Fruit fly (Drosophila melanogaster): Measurements from ENCODE around the gene CG2930.

The CG2930 gene

dm6 chrX:3868456-3869023 is at the start of gene CG2930 (continued):
- TF ChIP-seq Ssrp (tag; optimal IDR thresholded peaks at IDR 0.05) (peak; percentile 81), chm (GFP tag; IDR thresholded peaks at IDR 0.05) (peak; percentile 94), Sox100B (GFP tag; optimal IDR thresholded peaks at IDR 0.05) (peak; percentile 76), Fer3 (tag; optimal IDR thresholded peaks at IDR 0.05) (peak; percentile 72), Ptx1 (GFP tag; IDR thresholded peaks at IDR 0.05) (peak; percentile 91), p53 (GFP tag; optimal IDR thresholded peaks at IDR 0.05) (peak; percentile 48), tap (tag; optimal IDR thresholded peaks at IDR 0.05) (peak; percentile 72), br (optimal IDR thresholded peaks at IDR 0.05) (no peak), yki (optimal IDR thresholded peaks at IDR 0.05) (no peak), CG4328 (GFP tag; optimal IDR thresholded peaks at IDR 0.05) (no peak), psq (GFP tag; optimal IDR thresholded peaks at IDR 0.05) (peak; percentile 58), wdn (GFP tag; IDR thresholded peaks at IDR 0.05) (peak; percentile 41; the same call in 1 of the 2 replicates), CG7745 (tag; optimal IDR thresholded peaks at IDR 0.05) (no peak), eyg (GFP tag; optimal IDR thresholded peaks at IDR 0.05) (peak; percentile 47), ac (GFP tag; optimal IDR thresholded peaks at IDR 0.05) (peak; percentile 45), Bteb2 (GFP tag; optimal IDR thresholded peaks at IDR 0.05) (peak; percentile 32), Mes4 (GFP tag; optimal IDR thresholded peaks at IDR 0.05) (peak; percentile 82), crp (GFP tag; optimal IDR thresholded peaks at IDR 0.05) (peak in 1 of 2 experiments; percentile 38), nmo (GFP tag; optimal IDR thresholded peaks at IDR 0.05) (peak; percentile 86), aop (GFP tag; IDR thresholded peaks at IDR 0.05) (peak; percentile 80), Optix (GFP tag; IDR thresholded peaks at IDR 0.05) (peak; percentile 90), Poxn (GFP tag; IDR thresholded peaks at IDR 0.05) (no peak), Tbp (GFP tag; optimal IDR thresholded peaks at IDR 0.05) (no peak), chif (GFP tag; optimal IDR thresholded peaks at IDR 0.05) (peak; percentile 87 to 91), fd3F (GFP tag; optimal IDR thresholded peaks at IDR 0.05) (peak; percentile 38), NC2α (GFP tag; optimal IDR thresholded peaks at IDR 0.05) (peak; percentile 67), CG2889 (GFP tag; IDR thresholded peaks at IDR 0.05) (peak; percentile 76; the same call in 2 of the 3 replicates), CG10267 (tag; optimal IDR thresholded peaks at IDR 0.05) (peak; percentile 74), CG11247 (GFP tag; IDR thresholded peaks at IDR 0.05) (peak; percentile 69), CG1832 (GFP tag; optimal IDR thresholded peaks at IDR 0.05) (no peak), Ets97D (GFP tag; optimal IDR thresholded peaks at IDR 0.05) (peak; percentile 34), sna (GFP tag; IDR thresholded peaks at IDR 0.05; ENCODE audit: partially characterized antibody) (no peak), CG17568 (GFP tag; optimal IDR thresholded peaks at IDR 0.05) (peak; percentile 71), CG8765 (GFP tag; IDR thresholded peaks at IDR 0.05) (peak; percentile 57; the same call in 1 of the 2 replicates), tna (GFP tag; IDR thresholded peaks at IDR 0.05; ENCODE audit: partially characterized antibody) (no peak), zfh2 (GFP tag; optimal IDR thresholded peaks at IDR 0.05) (no peak), cwo (GFP tag; optimal IDR thresholded peaks at IDR 0.05) (peak; percentile 49), CG18011 (GFP tag; optimal IDR thresholded peaks at IDR 0.05) (peak; percentile 19), jumu (GFP tag; optimal IDR thresholded peaks at IDR 0.05) (peak; percentile 78), CG10147 (GFP tag; optimal IDR thresholded peaks at IDR 0.05) (peak; percentile 59), bigmax (GFP tag; optimal IDR thresholded peaks at IDR 0.05) (no peak), CG3163 (GFP tag; optimal IDR thresholded peaks at IDR 0.05) (peak; percentile 63), tio (GFP tag; optimal IDR thresholded peaks at IDR 0.05) (peak; percentile 68), wek (GFP tag; optimal IDR thresholded peaks at IDR 0.05) (peak; percentile 60), CG18476 (GFP tag; optimal IDR thresholded peaks at IDR 0.05) (peak; percentile 71), CG15696 (tag; optimal IDR thresholded peaks at IDR 0.05) (peak; percentile 59), slou (GFP tag; optimal IDR thresholded peaks at IDR 0.05) (no peak), sug (tag; optimal IDR thresholded peaks at IDR 0.05) (no peak), CG7372 (GFP tag; IDR thresholded peaks at IDR 0.05) (peak; percentile 81), Ada2b (GFP tag; IDR thresholded peaks at IDR 0.05) (peak; percentile 93), CG5245 (GFP tag; optimal IDR thresholded peaks at IDR 0.05) (peak; percentile 91)

Measured in whole organism, embryonic.